Fruit fly (Drosophila melanogaster) whole organism, embryonic: ENCODE data around the gene mil.

Source experiments
- Aef1 ChIP-seq: fragments of 200-800 bp; sonication (Bioruptor generic); IDR thresholded peaks from 3 replicates; pipeline ENCODE4 v1.3.6; 2022; ENCODE audit warnings: missing biosample characterization, missing genetic modification characterization
- Atf3 ChIP-seq: fragments of 200-800 bp; sonication (Bioruptor generic); optimal IDR thresholded peaks from 3 replicates; lab custom pipeline; 2016; ENCODE audit warnings: missing biosample characterization, missing genetic modification characterization
- CG10366 ChIP-seq: fragments of 200-800 bp; sonication (Bioruptor generic); IDR thresholded peaks from 2 replicates; pipeline ENCODE4 v1.3.6; 2022; ENCODE audit warnings: missing biosample characterization, missing genetic modification characterization
- CG10565 ChIP-seq: fragments of 200-800 bp; sonication (Bioruptor generic); optimal IDR thresholded peaks from 3 replicates; lab custom pipeline; 2016; ENCODE audit warnings: missing biosample characterization, mild to moderate bottlenecking, missing genetic modification characterization
- CG10654 ChIP-seq: fragments of 200-800 bp; sonication (Bioruptor generic); optimal IDR thresholded peaks from 2 replicates; lab custom pipeline; 2016; ENCODE audit warnings: missing biosample characterization, missing genetic modification characterization
- CG11085 ChIP-seq: fragments of 200-800 bp; sonication (Bioruptor generic); IDR thresholded peaks from 2 replicates; pipeline ENCODE4 v1.3.6; 2022; ENCODE audit warnings: missing biosample characterization, missing genetic modification characterization
- CG11247 ChIP-seq: fragments of 200-800 bp; sonication (Bioruptor generic); IDR thresholded peaks from 2 replicates; pipeline ENCODE4 v1.3.6; 2022; ENCODE audit warnings: missing biosample characterization, missing genetic modification characterization
- CG12071 ChIP-seq: fragments of 200-800 bp; sonication (Bioruptor generic); optimal IDR thresholded peaks from 3 replicates; lab custom pipeline; 2018; ENCODE audit warnings: missing biosample characterization, mild to moderate bottlenecking, missing genetic modification characterization
- CG12219 ChIP-seq: fragments of 200-800 bp; sonication (Bioruptor generic); optimal IDR thresholded peaks from 3 replicates; lab custom pipeline; 2018; ENCODE audit warnings: missing biosample characterization, mild to moderate bottlenecking, missing genetic modification characterization
- CG12744 ChIP-seq: fragments of 200-800 bp; sonication (Bioruptor generic); optimal IDR thresholded peaks from 2 replicates; lab custom pipeline; 2016; ENCODE audit warnings: missing biosample characterization, missing genetic modification characterization
- CG13123 ChIP-seq: fragments of 200-800 bp; sonication (Bioruptor generic); optimal IDR thresholded peaks from 2 replicates; lab custom pipeline; 2016; ENCODE audit warnings: missing biosample characterization, missing genetic modification characterization
- CG13287 ChIP-seq: fragments of 200-800 bp; sonication (Bioruptor generic); IDR thresholded peaks from 2 replicates; pipeline ENCODE4 v1.3.6; 2022; ENCODE audit warnings: missing biosample characterization, missing genetic modification characterization; ENCODE audit not compliant: partially characterized antibody
- CG15696 ChIP-seq: fragments of 200-800 bp; sonication (Bioruptor generic); optimal IDR thresholded peaks from 2 replicates; lab custom pipeline; 2019; ENCODE audit warnings: missing biosample characterization, mild to moderate bottlenecking, missing genetic modification characterization, moderate library complexity
- CG1603 ChIP-seq: fragments of 200-800 bp; sonication (Bioruptor generic); optimal IDR thresholded peaks from 2 replicates; lab custom pipeline; 2019; ENCODE audit warnings: missing biosample characterization, mild to moderate bottlenecking, missing genetic modification characterization, moderate library complexity
- CG16863 ChIP-seq: fragments of 200-800 bp; sonication (Bioruptor generic); optimal IDR thresholded peaks from 3 replicates; lab custom pipeline; 2016; ENCODE audit warnings: missing biosample characterization, missing genetic modification characterization
- CG17912 ChIP-seq: fragments of 200-800 bp; sonication (Bioruptor generic); optimal IDR thresholded peaks from 2 replicates; lab custom pipeline; 2018; ENCODE audit warnings: missing biosample characterization, mild to moderate bottlenecking, missing genetic modification characterization
- CG18476 ChIP-seq: fragments of 200-800 bp; sonication (Bioruptor generic); optimal IDR thresholded peaks from 2 replicates; lab custom pipeline; 2016; ENCODE audit warnings: missing biosample characterization, mild to moderate bottlenecking, missing genetic modification characterization
- CG2678 ChIP-seq: fragments of 200-800 bp; sonication (Bioruptor generic); optimal IDR thresholded peaks from 3 replicates; lab custom pipeline; 2019; ENCODE audit warnings: missing biosample characterization, mild to moderate bottlenecking, missing genetic modification characterization, moderate library complexity
- CG31388 ChIP-seq: fragments of 200-800 bp; sonication (Bioruptor generic); optimal IDR thresholded peaks from 2 replicates; lab custom pipeline; 2016; ENCODE audit warnings: missing biosample characterization, missing genetic modification characterization
- CG3838 ChIP-seq: fragments of 200-800 bp; sonication (Bioruptor generic); optimal IDR thresholded peaks from 3 replicates; lab custom pipeline; 2016; ENCODE audit warnings: missing biosample characterization, missing genetic modification characterization
- CG4360 ChIP-seq: fragments of 200-800 bp; sonication (Bioruptor generic); IDR thresholded peaks from 2 replicates; pipeline ENCODE4 v1.3.6; 2022; ENCODE audit warnings: missing biosample characterization, missing genetic modification characterization
- CG4617 ChIP-seq: fragments of 200-800 bp; sonication (Bioruptor generic); optimal IDR thresholded peaks from 3 replicates; lab custom pipeline; 2016; ENCODE audit warnings: missing biosample characterization, missing genetic modification characterization, borderline replicate concordance
- CG4730 ChIP-seq: fragments of 200-800 bp; sonication (Bioruptor generic); IDR thresholded peaks from 2 replicates; pipeline ENCODE4 v1.3.6; 2022; ENCODE audit warnings: missing biosample characterization, missing genetic modification characterization
- CG9817 ChIP-seq: fragments of 200-800 bp; sonication (Bioruptor generic); optimal IDR thresholded peaks from 2 replicates; lab custom pipeline; 2018; ENCODE audit warnings: missing biosample characterization, mild to moderate bottlenecking, missing genetic modification characterization, moderate library complexity
- CG9876 ChIP-seq: fragments of 200-800 bp; sonication (Bioruptor generic); optimal IDR thresholded peaks from 2 replicates; lab custom pipeline; 2016; ENCODE audit warnings: missing biosample characterization, missing genetic modification characterization
- CoRest ChIP-seq: fragments of 200-800 bp; sonication (Bioruptor generic); optimal IDR thresholded peaks from 3 replicates; lab custom pipeline; 2018; ENCODE audit warnings: missing biosample characterization, mild to moderate bottlenecking, missing genetic modification characterization, moderate library complexity
- H15 ChIP-seq: fragments of 200-800 bp; sonication (Bioruptor generic); IDR thresholded peaks from 3 replicates; pipeline ENCODE4 v1.3.6; 2022; ENCODE audit warnings: missing biosample characterization, missing genetic modification characterization
- HHEX ChIP-seq: fragments of 200-800 bp; sonication (Bioruptor generic); optimal IDR thresholded peaks from 3 replicates; lab custom pipeline; 2017; ENCODE audit warnings: missing biosample characterization, mild to moderate bottlenecking, missing genetic modification characterization, missing genetic modification reagents
- Hand ChIP-seq: fragments of 200-800 bp; sonication (Bioruptor generic); optimal IDR thresholded peaks from 2 replicates; lab custom pipeline; 2017; ENCODE audit warnings: mild to moderate bottlenecking, missing biosample characterization, missing genetic modification reagents, missing genetic modification characterization
- Myb ChIP-seq: fragments of 200-800 bp; sonication (Bioruptor generic); optimal IDR thresholded peaks from 2 replicates; lab custom pipeline; 2016; ENCODE audit warnings: missing biosample characterization, missing genetic modification characterization
- NK7.1 ChIP-seq: fragments of 200-800 bp; sonication (Bioruptor generic); optimal IDR thresholded peaks from 3 replicates; lab custom pipeline; 2016; ENCODE audit warnings: missing biosample characterization, missing genetic modification characterization
- NfI ChIP-seq: fragments of 200-800 bp; sonication (Bioruptor generic); optimal IDR thresholded peaks from 3 replicates; lab custom pipeline; 2018; ENCODE audit warnings: missing biosample characterization, mild to moderate bottlenecking, missing genetic modification characterization, moderate library complexity
- Sox100B ChIP-seq: fragments of 200-800 bp; sonication (Bioruptor generic); optimal IDR thresholded peaks from 3 replicates; lab custom pipeline; 2018; ENCODE audit warnings: missing biosample characterization, mild to moderate bottlenecking, missing genetic modification characterization
- Spps ChIP-seq: fragments of 200-800 bp; sonication (Bioruptor generic); optimal IDR thresholded peaks from 2 replicates; lab custom pipeline; 2018; ENCODE audit warnings: missing biosample characterization, mild to moderate bottlenecking, missing genetic modification characterization
- Tbp ChIP-seq: fragments of >200 bp; optimal IDR thresholded peaks from 2 replicates; lab custom pipeline; 2018; ENCODE audit warnings: missing biosample characterization, missing genetic modification characterization
- Xbp1 ChIP-seq: fragments of 200-800 bp; sonication (Bioruptor generic); optimal IDR thresholded peaks from 3 replicates; lab custom pipeline; 2016; ENCODE audit warnings: missing biosample characterization, mild to moderate bottlenecking, missing genetic modification characterization
- Xrp1 ChIP-seq: fragments of 200-800 bp; sonication (Bioruptor generic); IDR thresholded peaks from 2 replicates; pipeline ENCODE4 v1.3.6; 2022; ENCODE audit warnings: missing biosample characterization, missing genetic modification characterization
- amos ChIP-seq: fragments of 200-800 bp; sonication (Bioruptor generic); IDR thresholded peaks from 2 replicates; pipeline ENCODE4 v1.3.6; 2022; ENCODE audit warnings: missing biosample characterization, missing genetic modification characterization; ENCODE audit not compliant: partially characterized antibody
- ato ChIP-seq: fragments of 200-800 bp; sonication (Bioruptor generic); IDR thresholded peaks from 2 replicates; pipeline ENCODE4 v1.3.6; 2022; ENCODE audit warnings: missing biosample characterization, missing genetic modification characterization; ENCODE audit not compliant: partially characterized antibody
- bcd ChIP-seq: fragments of 200-800 bp; sonication (Bioruptor generic); optimal IDR thresholded peaks from 2 replicates; lab custom pipeline; 2017; ENCODE audit warnings: missing biosample characterization, mild to moderate bottlenecking, missing genetic modification characterization
- cwo ChIP-seq: fragments of 200-800 bp; sonication (Bioruptor generic); optimal IDR thresholded peaks from 3 replicates; lab custom pipeline; 2017; ENCODE audit warnings: missing biosample characterization, missing genetic modification characterization, mild to moderate bottlenecking, moderate library complexity, missing genetic modification reagents
- disco-r ChIP-seq: fragments of 200-800 bp; sonication (Bioruptor generic); optimal IDR thresholded peaks from 2 replicates; lab custom pipeline; 2016; ENCODE audit warnings: missing biosample characterization, missing genetic modification characterization
- grn ChIP-seq: fragments of 200-800 bp; sonication (Bioruptor generic); optimal IDR thresholded peaks from 3 replicates; lab custom pipeline; 2017; ENCODE audit warnings: missing biosample characterization, missing genetic modification characterization
- nerfin-1 ChIP-seq: fragments of 200-800 bp; sonication (Bioruptor generic); optimal IDR thresholded peaks from 3 replicates; lab custom pipeline; 2019; ENCODE audit warnings: missing biosample characterization, mild to moderate bottlenecking, missing genetic modification characterization, moderate library complexity
- ranshi ChIP-seq: fragments of 200-800 bp; sonication (Bioruptor generic); IDR thresholded peaks from 2 replicates; pipeline ENCODE4 v1.3.6; 2022; ENCODE audit warnings: missing biosample characterization, missing genetic modification characterization
- salm ChIP-seq: fragments of 200-800 bp; sonication (Bioruptor generic); optimal IDR thresholded peaks from 2 replicates; lab custom pipeline; 2018; ENCODE audit warnings: missing biosample characterization, mild to moderate bottlenecking, missing genetic modification characterization
- sc ChIP-seq, 3 experiments: fragments of >200 bp in 2 of 3; fragments of 200-800 bp in 1 of 3; sonication (Bioruptor generic) in 1 of 3; optimal IDR thresholded peaks; 2 replicates in 2 of 3; 3 replicates in 1 of 3; lab custom pipeline; 2017; ENCODE audit warnings: mild to moderate bottlenecking in 1 of 3, missing biosample characterization in 1 of 3, missing genetic modification characterization in 1 of 3, missing genetic modification reagents in 1 of 3
- shn ChIP-seq: fragments of 200-800 bp; sonication (Bioruptor generic); optimal IDR thresholded peaks from 3 replicates; lab custom pipeline; 2016; ENCODE audit warnings: missing biosample characterization, missing genetic modification characterization
- sqz ChIP-seq: fragments of 200-800 bp; sonication (Bioruptor generic); optimal IDR thresholded peaks from 3 replicates; lab custom pipeline; 2018; ENCODE audit warnings: missing biosample characterization, mild to moderate bottlenecking, missing genetic modification characterization

Gene mil

dm6 chr3R:27916355-27917019 lies 4.2 kb downstream of the mil start, which contains the start of the genes CG5003 and mRpS22 (continued):
- 0 out of 2 replicates have a peak, but pooled peaks have one; percentile 11 for TF ChIP-seq ranshi (GFP tag; lab: Robert Waterston, UW)
- TF ChIP-seq NfI (GFP tag; lab: Kevin White, UChicago), result peak; percentile 58
- peak; percentile 11 for TF ChIP-seq Atf3 (GFP tag; lab: Kevin White, UChicago)
- TF ChIP-seq disco-r, result no peak
- peak; percentile 37; the same call in 1 of the 2 replicates for TF ChIP-seq CG4730 (GFP tag; lab: Robert Waterston, UW)
- TF ChIP-seq ato (GFP tag; lab: Robert Waterston, UW), result no peak
- no peak for TF ChIP-seq CG12219 (GFP tag; lab: Kevin White, UChicago)
- peak; percentile 63 for TF ChIP-seq nerfin-1 (tag; lab: Kevin White, UChicago)
- TF ChIP-seq CG10565 (GFP tag; lab: Kevin White, UChicago), result no peak
- TF ChIP-seq Myb, result no peak
- peak; percentile 57 for TF ChIP-seq CG18476 (GFP tag; lab: Kevin White, UChicago)
- peak; percentile 78 for TF ChIP-seq CG2678 (tag; lab: Kevin White, UChicago)
- no peak for TF ChIP-seq Tbp
- TF ChIP-seq CG11247, result no peak; the same call in 1 of the 2 replicates
- no peak for TF ChIP-seq CG16863
- no peak for TF ChIP-seq CG17912 (GFP tag; lab: Kevin White, UChicago)
- peak; percentile 43 for TF ChIP-seq Xbp1 (GFP tag; lab: Kevin White, UChicago)
- no peak for TF ChIP-seq H15 (GFP tag; lab: Robert Waterston, UW)
- TF ChIP-seq CG11085 (GFP tag; lab: Robert Waterston, UW), result no peak
- TF ChIP-seq CG4360 (GFP tag; lab: Robert Waterston, UW), result no peak
- no peak for TF ChIP-seq salm (tag; lab: Kevin White, UChicago)
- TF ChIP-seq CG31388 (GFP tag; lab: Kevin White, UChicago), result no peak
- TF ChIP-seq NK7.1 (GFP tag; lab: Kevin White, UChicago), result no peak
- TF ChIP-seq sc (optimal IDR thresholded peaks at IDR 0.05; lab: Kevin White, UChicago), result no peak
- TF ChIP-seq sc (GFP tag; optimal IDR thresholded peaks at IDR 0.05; lab: Kevin White, UChicago), result no peak
- TF ChIP-seq CG13287 (GFP tag; lab: Robert Waterston, UW), result peak; percentile 27; the same call in 1 of the 2 replicates
- peak; percentile 23 for TF ChIP-seq CG10366 (GFP tag; lab: Robert Waterston, UW)
- TF ChIP-seq cwo, result peak; percentile 27
- TF ChIP-seq CG13123 (GFP tag; lab: Kevin White, UChicago), result no peak
- peak; percentile 28 for TF ChIP-seq CG9876
- TF ChIP-seq CG12744 (GFP tag; lab: Kevin White, UChicago), result no peak
- TF ChIP-seq bcd (GFP tag; lab: Kevin White, UChicago), result peak; percentile 50
- TF ChIP-seq CG10654 (GFP tag; lab: Kevin White, UChicago), result peak; percentile 33
- TF ChIP-seq Hand (GFP tag; lab: Kevin White, UChicago), result no peak
- TF ChIP-seq amos (GFP tag; lab: Robert Waterston, UW), result peak; percentile 41; the same call in 1 of the 2 replicates
- no peak for TF ChIP-seq CG3838
- TF ChIP-seq Spps (tag; lab: Kevin White, UChicago), result peak; percentile 3
- TF ChIP-seq CG9817 (tag; lab: Kevin White, UChicago), result peak; percentile 69
- no peak for TF ChIP-seq CG12071
- TF ChIP-seq Xrp1 (GFP tag; lab: Robert Waterston, UW), result peak; percentile 45; the same call in 1 of the 2 replicates
- TF ChIP-seq shn (GFP tag; lab: Kevin White, UChicago), result no peak
- peak; percentile 51 for TF ChIP-seq grn (GFP tag; lab: Kevin White, UChicago)
- TF ChIP-seq sqz (GFP tag; lab: Kevin White, UChicago), result peak; percentile 69
- TF ChIP-seq CG4617 (GFP tag; lab: Kevin White, UChicago), result no peak
- peak; percentile 33; the same call in 1 of the 3 replicates for TF ChIP-seq Aef1 (GFP tag; lab: Robert Waterston, UW)
- TF ChIP-seq CG15696 (tag; lab: Kevin White, UChicago), result peak; percentile 58
- TF ChIP-seq CG1603 (tag; lab: Kevin White, UChicago), result no peak
- TF ChIP-seq Sox100B (GFP tag; lab: Kevin White, UChicago), result no peak
- TF ChIP-seq CoRest, result peak; percentile 75
- peak; percentile 29 for TF ChIP-seq HHEX (GFP tag; lab: Kevin White, UChicago)
